Fruit fly (Drosophila melanogaster): ENCODE measurements around the gene CG3014.

CG3014 gene

dm6 chr3R:7804332-7804731, 1.7 kb upstream of the CG3014 start, which contains the start of gene CG18268:
TSS of gene CG18268 (minus strand) at chr3R:7804432.
- TF ChIP-seq ovo (GFP tag; optimal IDR thresholded peaks at IDR 0.05) (no peak), Crg-1 (GFP tag; optimal IDR thresholded peaks at IDR 0.05) (no peak), CG7045 (GFP tag; optimal IDR thresholded peaks at IDR 0.05) (peak; percentile 34), Hr96 (GFP tag; optimal IDR thresholded peaks at IDR 0.05) (no peak), toe (GFP tag; optimal IDR thresholded peaks at IDR 0.05) (no peak), CG1620 (GFP tag; optimal IDR thresholded peaks at IDR 0.05) (no peak), CG33017 (tag; optimal IDR thresholded peaks at IDR 0.05) (no peak), pad (GFP tag; optimal IDR thresholded peaks at IDR 0.05) (no peak), bab1 (GFP tag; optimal IDR thresholded peaks at IDR 0.05) (no peak), kay (GFP tag; ENCODE audit: borderline replicate concordance) (peak; percentile 44), CG5204 (GFP tag; optimal IDR thresholded peaks at IDR 0.05) (peak; percentile 22)

DNA sequence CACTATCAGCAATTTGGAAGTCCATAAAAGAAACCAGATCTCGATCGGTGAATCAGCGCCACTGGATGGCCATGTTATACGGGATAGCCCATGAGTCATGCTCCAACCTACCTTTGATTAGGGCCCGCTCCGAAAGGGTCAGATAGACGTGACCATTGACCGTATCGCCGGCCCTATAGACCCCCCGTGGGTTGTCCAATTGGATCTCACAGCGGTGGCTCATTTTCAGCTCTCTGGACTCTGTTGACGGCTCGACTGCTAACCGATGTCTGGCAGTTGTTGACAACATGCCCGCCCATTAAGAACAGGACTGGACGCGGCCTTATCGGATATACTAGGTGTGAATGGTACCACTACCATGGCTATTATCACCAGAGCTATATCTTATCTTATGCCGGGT, 4.1 kb downstream of the CG3014 start, which contains the start of gene CG18744:
CG18744 (minus strand) TSS at position 247 of the 400 bp plus-strand sequence.
- peak; percentile 53 for TF ChIP-seq Mnt (GFP tag; optimal IDR thresholded peaks at IDR 0.05)
- TF ChIP-seq CG5204 (GFP tag; optimal IDR thresholded peaks at IDR 0.05), result no peak
- TF ChIP-seq bab1 (GFP tag; optimal IDR thresholded peaks at IDR 0.05), result no peak
- TF ChIP-seq cic (GFP tag; optimal IDR thresholded peaks at IDR 0.05), result peak; percentile 81
- peak; percentile 9 for TF ChIP-seq CG12768 (GFP tag; optimal IDR thresholded peaks at IDR 0.05)

DNA sequence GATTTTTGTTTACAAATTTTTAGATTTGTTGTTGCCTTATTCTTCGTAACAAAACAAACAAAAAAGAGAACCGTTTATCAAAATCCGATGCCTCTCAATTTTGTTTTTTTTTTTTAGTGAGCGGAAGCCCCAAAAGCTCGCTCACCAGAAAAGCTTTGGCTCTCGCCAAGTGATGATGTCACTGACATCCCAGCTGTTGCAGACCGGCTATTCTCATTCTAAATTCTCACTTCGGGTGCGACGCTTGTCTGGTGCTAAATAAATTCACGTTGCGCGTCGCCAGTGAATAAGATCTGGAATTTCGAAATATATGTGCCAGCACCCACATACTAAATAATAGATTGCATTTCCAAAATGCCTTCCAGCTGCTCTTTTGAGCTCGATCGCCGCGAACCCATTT, 8.7 kb downstream of the CG3014 start, which contains the start of gene CG2641:
CG2641 (plus strand) TSS at position 215 of the 400 bp plus-strand sequence.
- peak; percentile 19 for TF ChIP-seq CG5204 (GFP tag; optimal IDR thresholded peaks at IDR 0.05)
- TF ChIP-seq ovo (GFP tag; optimal IDR thresholded peaks at IDR 0.05), result peak; percentile 36
- peak; percentile 81 for TF ChIP-seq cic (GFP tag; optimal IDR thresholded peaks at IDR 0.05)
- TF ChIP-seq CG7101 (tag; optimal IDR thresholded peaks at IDR 0.05), result peak; percentile 48
- no peak for TF ChIP-seq Crg-1 (GFP tag; optimal IDR thresholded peaks at IDR 0.05)
- peak; percentile 26 for TF ChIP-seq Mnt (GFP tag; optimal IDR thresholded peaks at IDR 0.05)
- no peak for TF ChIP-seq cnc (optimal IDR thresholded peaks at IDR 0.05)
- TF ChIP-seq Hr96 (GFP tag; optimal IDR thresholded peaks at IDR 0.05), result peak; percentile 31
- peak; percentile 85 for TF ChIP-seq CG33017 (tag; optimal IDR thresholded peaks at IDR 0.05)
- TF ChIP-seq CG11617 (GFP tag; optimal IDR thresholded peaks at IDR 0.05), result peak; percentile 73
- TF ChIP-seq bab1 (GFP tag; optimal IDR thresholded peaks at IDR 0.05), result peak; percentile 21
- TF ChIP-seq kay (GFP tag; ENCODE audit: borderline replicate concordance), result peak; percentile 98
- TF ChIP-seq CG14711 (tag; optimal IDR thresholded peaks at IDR 0.05), result no peak
- TF ChIP-seq tj (GFP tag; optimal IDR thresholded peaks at IDR 0.05), result peak; percentile 62
- peak; percentile 45 for TF ChIP-seq toe (GFP tag; optimal IDR thresholded peaks at IDR 0.05)
- TF ChIP-seq CG12768 (GFP tag; optimal IDR thresholded peaks at IDR 0.05), result peak; percentile 78
- TF ChIP-seq CG1620 (GFP tag; optimal IDR thresholded peaks at IDR 0.05), result no peak
- TF ChIP-seq pad (GFP tag; optimal IDR thresholded peaks at IDR 0.05), result no peak
- TF ChIP-seq Clk (GFP tag; optimal IDR thresholded peaks at IDR 0.05), result no peak
- peak; percentile 73 for TF ChIP-seq CG7045 (GFP tag; optimal IDR thresholded peaks at IDR 0.05)

dm6 chr3R:7790583-7791034, 12.0 kb downstream of the CG3014 start, which contains the start of gene CG10086:
TSS of gene CG10086 (plus strand) at chr3R:7790633.
- TF ChIP-seq Mnt (GFP tag; optimal IDR thresholded peaks at IDR 0.05) (peak; percentile 68), CG5204 (GFP tag; optimal IDR thresholded peaks at IDR 0.05) (peak; percentile 13), CG7045 (GFP tag; optimal IDR thresholded peaks at IDR 0.05) (no peak), Hr96 (GFP tag; optimal IDR thresholded peaks at IDR 0.05) (peak; percentile 21), toe (GFP tag; optimal IDR thresholded peaks at IDR 0.05) (no peak), cic (GFP tag; optimal IDR thresholded peaks at IDR 0.05) (peak; percentile 48), cnc (optimal IDR thresholded peaks at IDR 0.05) (no peak), ovo (GFP tag; optimal IDR thresholded peaks at IDR 0.05) (no peak), CG1620 (GFP tag; optimal IDR thresholded peaks at IDR 0.05) (no peak), CG33017 (tag; optimal IDR thresholded peaks at IDR 0.05) (peak; percentile 16), pad (GFP tag; optimal IDR thresholded peaks at IDR 0.05) (peak; percentile 17)

DNA sequence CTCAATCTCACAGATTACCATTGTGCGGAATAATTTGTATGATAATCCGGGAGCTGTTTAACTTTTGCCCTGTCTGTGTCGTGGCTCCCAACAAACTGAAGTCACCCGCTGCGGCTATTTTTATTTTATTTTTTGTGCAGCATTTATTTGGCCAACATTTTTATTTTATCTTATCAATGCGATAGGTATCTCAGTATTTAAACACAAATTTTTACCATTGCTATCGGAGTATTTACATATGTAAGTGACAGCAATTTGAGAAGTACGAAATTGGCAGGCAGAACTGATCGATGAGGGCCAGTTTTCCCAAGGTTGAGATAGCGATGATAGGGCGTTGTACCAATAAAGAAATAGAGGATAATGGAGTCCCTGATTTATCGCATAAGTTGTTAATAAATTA, 12.5 kb downstream of the CG3014 start, which contains the start of gene CG18746:
CG18746 (minus strand) TSS at position 101 of the 400 bp plus-strand sequence.
- no peak for TF ChIP-seq Clk (GFP tag; optimal IDR thresholded peaks at IDR 0.05)
- no peak for TF ChIP-seq bab1 (GFP tag; optimal IDR thresholded peaks at IDR 0.05)
- TF ChIP-seq pad (GFP tag; optimal IDR thresholded peaks at IDR 0.05), result no peak
- TF ChIP-seq CG33017 (tag; optimal IDR thresholded peaks at IDR 0.05), result no peak
- TF ChIP-seq CG1620 (GFP tag; optimal IDR thresholded peaks at IDR 0.05), result no peak
- no peak for TF ChIP-seq CG5204 (GFP tag; optimal IDR thresholded peaks at IDR 0.05)
- TF ChIP-seq cic (GFP tag; optimal IDR thresholded peaks at IDR 0.05), result no peak
- TF ChIP-seq tj (GFP tag; optimal IDR thresholded peaks at IDR 0.05), result no peak
- no peak for TF ChIP-seq CG7101 (tag; optimal IDR thresholded peaks at IDR 0.05)
- no peak for TF ChIP-seq CG12768 (GFP tag; optimal IDR thresholded peaks at IDR 0.05)

- TF ChIP-seq CG11617 (GFP tag; optimal IDR thresholded peaks at IDR 0.05) (peak; percentile 0), ovo (GFP tag; optimal IDR thresholded peaks at IDR 0.05) (no peak), CG12768 (GFP tag; optimal IDR thresholded peaks at IDR 0.05) (no peak), Clk (GFP tag; optimal IDR thresholded peaks at IDR 0.05) (no peak), kay (GFP tag; ENCODE audit: borderline replicate concordance) (peak; percentile 27), bab1 (GFP tag; optimal IDR thresholded peaks at IDR 0.05) (no peak), Mnt (GFP tag; optimal IDR thresholded peaks at IDR 0.05) (peak; percentile 5), cic (GFP tag; optimal IDR thresholded peaks at IDR 0.05) (peak; percentile 65), CG1620 (GFP tag; optimal IDR thresholded peaks at IDR 0.05) (no peak), CG5204 (GFP tag; optimal IDR thresholded peaks at IDR 0.05) (peak; percentile 8)
Measured at dm6 chr3R:7787899-7788298, 14.7 kb downstream of the CG3014 start, which contains the start of gene CG18748. TSS of gene CG18748 (minus strand) at chr3R:7787923.
